Worm (Caenorhabditis elegans) whole organism, L4 larva: ENCODE data around the gene B0432.7.

Experiments used
- D1046.2 ChIP-seq: fragments of 200-800 bp; sonication (Bioruptor generic); IDR thresholded peaks from 2 replicates; pipeline ENCODE4 v1.3.6; 2022; ENCODE audit warnings: missing genetic modification characterization, missing compliant biosample characterization
- F26F4.8 ChIP-seq: fragments of 200-800 bp; sonication (Bioruptor generic); conservative IDR thresholded peaks from 2 replicates; pipeline ENCODE4 v1.3.6; 2022; ENCODE audit warnings: missing genetic modification characterization, missing compliant biosample characterization
- F49E8.2 ChIP-seq: sonication (generic microtip); optimal IDR thresholded peaks from 2 replicates; lab custom pipeline; 2016; ENCODE audit warnings: missing compliant biosample characterization, mild to moderate bottlenecking, missing genetic modification characterization, borderline replicate concordance
- T20F7.1 ChIP-seq: fragments of 200-800 bp; sonication (Bioruptor generic); optimal IDR thresholded peaks from 2 replicates; lab custom pipeline; 2018; ENCODE audit warnings: mild to moderate bottlenecking, missing genetic modification characterization, missing compliant biosample characterization
- Y5F2A.4 ChIP-seq: fragments of 200-800 bp; sonication (Bioruptor generic); optimal IDR thresholded peaks from 2 replicates; lab custom pipeline; 2018; ENCODE audit warnings: mild to moderate bottlenecking, missing genetic modification characterization, missing compliant biosample characterization
- Y75B8A.6 ChIP-seq: fragments of 200-800 bp; sonication (Bioruptor generic); IDR thresholded peaks from 2 replicates; pipeline ENCODE4 v1.3.6; 2022; ENCODE audit warnings: missing genetic modification reagents, missing genetic modification characterization, missing compliant biosample characterization
- ZK337.2 ChIP-seq: fragments of 200-800 bp; sonication (Bioruptor generic); IDR thresholded peaks from 2 replicates; pipeline ENCODE4 v1.3.6; 2022; ENCODE audit warnings: missing genetic modification reagents, missing genetic modification characterization, missing compliant biosample characterization
- aha-1 ChIP-seq: fragments of 150-350 bp; peaks from one replicate; lab custom pipeline; 2014; ENCODE audit warnings: missing biosample characterization, missing genetic modification characterization
- arid-1 ChIP-seq: fragments of 200-800 bp; sonication (Bioruptor generic); conservative IDR thresholded peaks from 2 replicates; pipeline ENCODE4 v1.3.6; 2022; ENCODE audit warnings: missing genetic modification reagents, missing genetic modification characterization, missing compliant biosample characterization
- attf-4 ChIP-seq: sonication (generic microtip); optimal IDR thresholded peaks from 3 replicates; lab custom pipeline; 2017; ENCODE audit warnings: missing biosample characterization, missing genetic modification characterization
- ceh-20 ChIP-seq: fragments of 200-800 bp; sonication (Bioruptor generic); IDR thresholded peaks from 2 replicates; pipeline ENCODE4 v1.3.6; 2022; ENCODE audit warnings: missing genetic modification reagents, missing genetic modification characterization, missing compliant biosample characterization
- ceh-44 ChIP-seq: fragments of 200-800 bp; sonication (Bioruptor generic); IDR thresholded peaks from 2 replicates; pipeline ENCODE4 v1.3.6; 2022; ENCODE audit warnings: missing genetic modification reagents, missing genetic modification characterization, missing compliant biosample characterization
- cey-2 ChIP-seq: sonication (generic microtip); optimal IDR thresholded peaks from 3 replicates; lab custom pipeline; 2017; ENCODE audit warnings: missing genetic modification characterization, mild to moderate bottlenecking, missing compliant biosample characterization, antibody characterized with exemption, borderline replicate concordance; ENCODE audit not compliant: insufficient read depth
- ctbp-1 ChIP-seq: fragments of 200-800 bp; sonication (Bioruptor generic); IDR thresholded peaks from 2 replicates; pipeline ENCODE4 v1.3.6; 2022; ENCODE audit warnings: missing genetic modification reagents, missing genetic modification characterization, missing compliant biosample characterization
- daf-12 ChIP-seq: fragments of 150-350 bp; optimal IDR thresholded peaks from 2 replicates; lab custom pipeline; 2014; ENCODE audit warnings: missing biosample characterization, missing genetic modification reagents, missing genetic modification characterization
- daf-19 ChIP-seq: fragments of 200-800 bp; sonication (Bioruptor generic); conservative IDR thresholded peaks from 2 replicates; pipeline ENCODE4 v1.3.6; 2022; ENCODE audit warnings: missing genetic modification characterization, missing compliant biosample characterization
- daf-8 ChIP-seq: fragments of 200-800 bp; sonication (Bioruptor generic); IDR thresholded peaks from 2 replicates; pipeline ENCODE4 v1.3.6; 2022; ENCODE audit warnings: missing genetic modification characterization, missing compliant biosample characterization
- dmd-6 ChIP-seq: fragments of 200-800 bp; sonication (Bioruptor generic); IDR thresholded peaks from 2 replicates; pipeline ENCODE4 v1.3.6; 2022; ENCODE audit warnings: missing genetic modification reagents, missing genetic modification characterization, missing compliant biosample characterization
- dmd-8 ChIP-seq: fragments of 200-800 bp; sonication (Bioruptor generic); IDR thresholded peaks from 2 replicates; pipeline ENCODE4 v1.3.6; 2022; ENCODE audit warnings: missing genetic modification characterization, missing compliant biosample characterization
- egl-43 ChIP-seq: fragments of 200-800 bp; sonication (Bioruptor generic); IDR thresholded peaks from 2 replicates; pipeline ENCODE4 v1.3.6; 2022; ENCODE audit warnings: missing genetic modification reagents, missing genetic modification characterization, missing compliant biosample characterization
- hif-1 ChIP-seq, 2 experiments: sonication (generic microtip); optimal IDR thresholded peaks; 2 replicates each; lab custom pipeline; 2016 to 2017; ENCODE audit warnings: missing compliant biosample characterization in 2 of 2, missing genetic modification characterization in 2 of 2, missing genetic modification reagents in 2 of 2, missing genotype in 2 of 2, mild to moderate bottlenecking in 1 of 2
- lin-13 ChIP-seq: fragments of 150-350 bp; optimal IDR thresholded peaks from 2 replicates; lab custom pipeline; 2014; ENCODE audit warnings: missing biosample characterization, missing genetic modification reagents, missing genetic modification characterization
- lin-29 ChIP-seq: fragments of 200-800 bp; sonication (Bioruptor generic); IDR thresholded peaks from 2 replicates; pipeline ENCODE4 v1.3.6; 2022; ENCODE audit warnings: missing genetic modification reagents, missing genetic modification characterization, missing compliant biosample characterization
- lin-38 ChIP-seq: fragments of 200-800 bp; sonication (Bioruptor generic); IDR thresholded peaks from 2 replicates; pipeline ENCODE4 v1.3.6; 2022; ENCODE audit warnings: missing genetic modification reagents, missing genetic modification characterization, missing compliant biosample characterization
- lsy-2 ChIP-seq, 2 experiments: fragments of 150-350 bp in 1 of 2; sonication (generic microtip) in 1 of 2; optimal IDR thresholded peaks; 2 replicates each; lab custom pipeline; 2014 to 2017; ENCODE audit warnings: missing biosample characterization in 2 of 2, missing genetic modification characterization in 2 of 2
- mdl-1 ChIP-seq, 2 experiments: fragments of 150-350 bp in 1 of 2; sonication (generic microtip) in 1 of 2; optimal IDR thresholded peaks; 2 replicates each; lab custom pipeline; 2014 to 2017; ENCODE audit warnings: missing biosample characterization in 2 of 2, missing genetic modification characterization in 2 of 2
- mep-1 ChIP-seq: fragments of 150-350 bp; sonication (generic microtip); optimal IDR thresholded peaks from 3 replicates; lab custom pipeline; 2014; ENCODE audit warnings: missing biosample characterization, missing genetic modification characterization
- nhr-111 ChIP-seq: fragments of 200-800 bp; sonication (Bioruptor generic); optimal IDR thresholded peaks from 2 replicates; lab custom pipeline; 2018; ENCODE audit warnings: mild to moderate bottlenecking, missing genetic modification characterization, missing compliant biosample characterization
- nhr-25 ChIP-seq: sonication (generic microtip); optimal IDR thresholded peaks from 2 replicates; lab custom pipeline; 2017; ENCODE audit warnings: missing genetic modification characterization, mild to moderate bottlenecking, missing compliant biosample characterization, antibody characterized with exemption, moderate library complexity, borderline replicate concordance; ENCODE audit not compliant: insufficient read depth
- pha-4 ChIP-seq, 2 experiments: fragments of 150-350 bp in 1 of 2; fragments of 200-800 bp in 1 of 2; sonication (Bioruptor generic) in 1 of 2; IDR thresholded peaks in 1 of 2; optimal IDR thresholded peaks in 1 of 2; 2 replicates each; pipeline versions ENCODE4 v1.3.6 to Lab custom; 2014 to 2022; ENCODE audit warnings: missing genetic modification characterization in 2 of 2, missing genetic modification reagents in 2 of 2, missing biosample characterization in 1 of 2, missing compliant biosample characterization in 1 of 2
- sdz-12 ChIP-seq: fragments of 200-800 bp; sonication (Bioruptor generic); optimal IDR thresholded peaks from 2 replicates; lab custom pipeline; 2018; ENCODE audit warnings: mild to moderate bottlenecking, missing genetic modification characterization, missing compliant biosample characterization
- set-16 ChIP-seq: fragments of 200-800 bp; sonication (Bioruptor generic); IDR thresholded peaks from 2 replicates; pipeline ENCODE4 v1.3.6; 2022; ENCODE audit warnings: missing genetic modification reagents, missing genetic modification characterization, missing compliant biosample characterization
- skn-1 ChIP-seq: fragments of 150-350 bp; optimal IDR thresholded peaks from 2 replicates; lab custom pipeline; 2014; ENCODE audit warnings: missing biosample characterization, missing genetic modification characterization
- snpc-1.2 ChIP-seq: fragments of 200-800 bp; sonication (Bioruptor generic); IDR thresholded peaks from 2 replicates; pipeline ENCODE4 v1.3.6; 2022; ENCODE audit warnings: missing genetic modification reagents, missing genetic modification characterization, missing compliant biosample characterization
- unc-130 ChIP-seq: sonication (generic microtip); optimal IDR thresholded peaks from 2 replicates; lab custom pipeline; 2016; ENCODE audit warnings: missing genetic modification reagents, missing genetic modification characterization, missing compliant biosample characterization
- unc-62 ChIP-seq, 3 experiments: fragments of 150-350 bp in 1 of 3; sonication (generic microtip); optimal IDR thresholded peaks in 2 of 3; peaks in 1 of 3; 1 replicate in 1 of 3; 2 replicates in 2 of 3; lab custom pipeline; 2014 to 2017; ENCODE audit warnings: missing biosample characterization in 3 of 3, missing genetic modification characterization in 3 of 3, missing genetic modification reagents in 3 of 3, missing genotype in 1 of 3
- vab-7 ChIP-seq: fragments of 200-800 bp; sonication (Bioruptor generic); IDR thresholded peaks from 2 replicates; pipeline ENCODE4 v1.3.6; 2022; ENCODE audit warnings: missing genetic modification reagents, missing genetic modification characterization, missing compliant biosample characterization
- ztf-11 ChIP-seq: fragments of 150-350 bp; optimal IDR thresholded peaks from 2 replicates; lab custom pipeline; 2014; ENCODE audit warnings: missing biosample characterization, missing genetic modification characterization

B0432.7 gene

ce11 chrII:221212-221611 lies 52.6 kb downstream of the B0432.7 start (continued):
- TF ChIP-seq unc-130 (GFP tag; lab: Kevin White, UChicago) (no peak), ceh-20 (GFP tag; lab: Robert Waterston, UW) (peak; percentile 59; the same call in 1 of the 2 replicates), F26F4.8 (no peak), dmd-8 (no peak), skn-1 (tag; lab: Kevin White, UChicago) (no peak), Y5F2A.4 (GFP tag; lab: Kevin White, UChicago) (no peak), hif-1 (tag; optimal IDR thresholded peaks at IDR 0.05; lab: Kevin White, UChicago) (peak in 1 of 2 experiments; percentile 59), lin-29 (no peak), vab-7 (GFP tag; lab: Robert Waterston, UW) (no peak), arid-1 (GFP tag; lab: Robert Waterston, UW) (no peak), ceh-44 (GFP tag; lab: Robert Waterston, UW) (no peak), pha-4 (GFP tag; IDR thresholded peaks at IDR 0.05; lab: Robert Waterston, UW) (peak; percentile 55), pha-4 (tag; optimal IDR thresholded peaks at IDR 0.05; lab: Kevin White, UChicago) (no peak), T20F7.1 (GFP tag; lab: Kevin White, UChicago) (peak; percentile 66), ztf-11 (tag; lab: Kevin White, UChicago) (no peak), nhr-111 (no peak), mep-1 (tag; lab: Kevin White, UChicago) (peak; percentile 91), unc-62 (GFP tag; optimal IDR thresholded peaks at IDR 0.05 in 1 of 2; lab: Kevin White, UChicago) (peak in 1 of 2 experiments; percentile 98), unc-62 (tag; optimal IDR thresholded peaks at IDR 0.05; lab: Kevin White, UChicago) (no peak), daf-12 (no peak), ZK337.2 (GFP tag; lab: Robert Waterston, UW) (no peak), attf-4 (tag; lab: Kevin White, UChicago) (no peak), daf-8 (no peak), D1046.2 (GFP tag; lab: Robert Waterston, UW) (no peak), cey-2 (tag; lab: Kevin White, UChicago) (no peak), sdz-12 (GFP tag; lab: Kevin White, UChicago) (no peak), nhr-25 (peak; percentile 68), daf-19 (GFP tag; lab: Robert Waterston, UW) (no peak), snpc-1.2 (GFP tag; lab: Robert Waterston, UW) (0 out of 2 replicates have a peak, but pooled peaks have one; percentile 8), egl-43 (peak; percentile 70)

ce11 chrII:220602-221001 lies 53.2 kb downstream of the B0432.7 start, which contains the start of gene ubxn-3:
Gene ubxn-3, minus strand, starts transcription at chrII:220667.
- no peak for TF ChIP-seq set-16 (GFP tag; lab: Robert Waterston, UW)
- TF ChIP-seq lsy-2 (tag; optimal IDR thresholded peaks at IDR 0.05; lab: Kevin White, UChicago): peak in 1 of 2 experiments; percentile 7
- no peak for TF ChIP-seq attf-4 (tag; lab: Kevin White, UChicago)
- no peak for TF ChIP-seq mdl-1 (tag; optimal IDR thresholded peaks at IDR 0.05; lab: Kevin White, UChicago)
- TF ChIP-seq Y75B8A.6 (GFP tag; lab: Robert Waterston, UW): no peak
- peak; percentile 43 for TF ChIP-seq lin-38 (GFP tag; lab: Robert Waterston, UW)
- TF ChIP-seq F49E8.2 (tag; lab: Kevin White, UChicago): peak; percentile 16

- peak; percentile 53; the same call in 1 of the 2 replicates for TF ChIP-seq set-16 (GFP tag; lab: Robert Waterston, UW)
- TF ChIP-seq ctbp-1 (GFP tag; lab: Robert Waterston, UW): no peak
- TF ChIP-seq D1046.2 (GFP tag; lab: Robert Waterston, UW): 0 out of 2 replicates have a peak, but pooled peaks have one; percentile 35
- no peak for TF ChIP-seq lin-13 (GFP tag; lab: Kevin White, UChicago)
- peak; percentile 70 for TF ChIP-seq aha-1
- TF ChIP-seq daf-8: 0 out of 2 replicates have a peak, but pooled peaks have one; percentile 41
- TF ChIP-seq dmd-6 (GFP tag; lab: Robert Waterston, UW): no peak
Observed at ce11 chrII:219846-220503, 53.8 kb downstream of the B0432.7 start.
